Fruit fly (Drosophila melanogaster) whole organism, embryonic: Measurements from ENCODE around the gene CG6231.
A peak's percentile ranks its signal among the peaks of the same experiment; 100 is the strongest.

Source experiments
- Bdp1 ChIP-seq: fragments of 200-800 bp; sonication (Bioruptor generic); optimal IDR thresholded peaks from 3 replicates; lab custom pipeline; 2016; ENCODE audit warnings: missing biosample characterization, missing genetic modification characterization
- C15 ChIP-seq: fragments of 200-800 bp; sonication (Bioruptor generic); IDR thresholded peaks from 3 replicates; pipeline ENCODE4 v1.3.6; 2022; ENCODE audit warnings: missing biosample characterization, missing genetic modification characterization
- CG1024 ChIP-seq: fragments of 200-800 bp; sonication (Bioruptor generic); IDR thresholded peaks from 2 replicates; pipeline ENCODE4 v1.3.6; 2022; ENCODE audit warnings: missing biosample characterization, missing genetic modification characterization
- CG10274 ChIP-seq: fragments of 200-800 bp; sonication (Bioruptor generic); optimal IDR thresholded peaks from 3 replicates; lab custom pipeline; 2017; ENCODE audit warnings: missing biosample characterization, mild to moderate bottlenecking, missing genetic modification characterization
- CG10462 ChIP-seq: fragments of 200-800 bp; sonication (Bioruptor generic); optimal IDR thresholded peaks from 2 replicates; lab custom pipeline; 2016; ENCODE audit warnings: missing biosample characterization, missing genetic modification characterization
- CG12744 ChIP-seq: fragments of 200-800 bp; sonication (Bioruptor generic); optimal IDR thresholded peaks from 2 replicates; lab custom pipeline; 2016; ENCODE audit warnings: missing biosample characterization, missing genetic modification characterization
- CG15479 ChIP-seq: fragments of 200-800 bp; sonication (Bioruptor generic); optimal IDR thresholded peaks from 3 replicates; lab custom pipeline; 2019; ENCODE audit warnings: missing biosample characterization, mild to moderate bottlenecking, missing genetic modification characterization, moderate library complexity
- CG17802 ChIP-seq: fragments of 200-800 bp; sonication (Bioruptor generic); optimal IDR thresholded peaks from 2 replicates; lab custom pipeline; 2018; ENCODE audit warnings: missing biosample characterization, mild to moderate bottlenecking, missing genetic modification characterization, moderate library complexity
- CG2120 ChIP-seq: fragments of 200-800 bp; sonication (Bioruptor generic); optimal IDR thresholded peaks from 3 replicates; lab custom pipeline; 2016; ENCODE audit warnings: missing biosample characterization, missing genetic modification characterization
- CG31365 ChIP-seq: fragments of 200-800 bp; sonication (Bioruptor generic); optimal IDR thresholded peaks from 2 replicates; lab custom pipeline; 2018; ENCODE audit warnings: missing biosample characterization, mild to moderate bottlenecking, missing genetic modification characterization
- CG32767 ChIP-seq: fragments of 200-800 bp; sonication (Bioruptor generic); IDR thresholded peaks from 2 replicates; pipeline ENCODE4 v1.3.6; 2022; ENCODE audit warnings: missing biosample characterization, missing genetic modification characterization
- CG32772 ChIP-seq: fragments of 200-800 bp; sonication (Bioruptor generic); IDR thresholded peaks from 2 replicates; pipeline ENCODE4 v1.3.6; 2022; ENCODE audit warnings: missing biosample characterization, missing genetic modification characterization
- CG33557 ChIP-seq: fragments of 200-800 bp; sonication (Bioruptor generic); optimal IDR thresholded peaks from 2 replicates; lab custom pipeline; 2019; ENCODE audit warnings: missing biosample characterization, mild to moderate bottlenecking, missing genetic modification characterization, moderate library complexity
- CG3995 ChIP-seq: fragments of 200-800 bp; sonication (Bioruptor generic); optimal IDR thresholded peaks from 3 replicates; lab custom pipeline; 2016; ENCODE audit warnings: missing biosample characterization, missing genetic modification characterization
- CG4854 ChIP-seq: fragments of 200-800 bp; sonication (Bioruptor generic); optimal IDR thresholded peaks from 2 replicates; lab custom pipeline; 2016; ENCODE audit warnings: missing biosample characterization, missing genetic modification characterization, inconsistent platforms
- CG6683 ChIP-seq: fragments of 200-800 bp; sonication (Bioruptor generic); optimal IDR thresholded peaks from 2 replicates; lab custom pipeline; 2017; ENCODE audit warnings: missing biosample characterization, mild to moderate bottlenecking, missing genetic modification characterization, missing genetic modification reagents
- CG7786 ChIP-seq: fragments of 200-800 bp; sonication (Bioruptor generic); optimal IDR thresholded peaks from 2 replicates; lab custom pipeline; 2016; ENCODE audit warnings: missing biosample characterization, missing genetic modification characterization
- CG9727 ChIP-seq: fragments of 200-800 bp; sonication (Bioruptor generic); optimal IDR thresholded peaks from 3 replicates; lab custom pipeline; 2017; ENCODE audit warnings: missing biosample characterization, mild to moderate bottlenecking, missing genetic modification characterization
- CTCF ChIP-seq: fragments of 200-800 bp; sonication (Bioruptor generic); optimal IDR thresholded peaks from 2 replicates; lab custom pipeline; 2017; ENCODE audit warnings: missing biosample characterization, mild to moderate bottlenecking, missing genetic modification characterization, moderate library complexity
- Dip3 ChIP-seq: fragments of 200-800 bp; sonication (Bioruptor generic); optimal IDR thresholded peaks from 3 replicates; lab custom pipeline; 2016; ENCODE audit warnings: missing biosample characterization, missing genetic modification characterization
- Ets65A ChIP-seq: fragments of 200-800 bp; sonication (Bioruptor generic); peaks from one replicate; lab custom pipeline; 2016; ENCODE audit warnings: missing biosample characterization, missing genetic modification characterization
- Gsc ChIP-seq: fragments of 200-800 bp; sonication (Bioruptor generic); IDR thresholded peaks from 2 replicates; pipeline ENCODE4 v1.3.6; 2022; ENCODE audit warnings: missing biosample characterization, missing genetic modification characterization
- Hey ChIP-seq: fragments of 200-800 bp; sonication (Bioruptor generic); optimal IDR thresholded peaks from 3 replicates; lab custom pipeline; 2018; ENCODE audit warnings: missing biosample characterization, mild to moderate bottlenecking, missing genetic modification characterization
- Kr ChIP-seq: fragments of 200-800 bp; sonication (Bioruptor generic); optimal IDR thresholded peaks from 2 replicates; lab custom pipeline; 2017; ENCODE audit warnings: missing biosample characterization, mild to moderate bottlenecking, missing genetic modification characterization
- MBD-R2 ChIP-seq: fragments of 200-800 bp; sonication (Bioruptor generic); IDR thresholded peaks from 2 replicates; pipeline ENCODE4 v1.3.6; 2022; ENCODE audit warnings: missing biosample characterization, missing genetic modification characterization
- Med ChIP-seq: fragments of 200-800 bp; sonication (Bioruptor generic); peaks from one replicate; lab custom pipeline; 2016; ENCODE audit warnings: missing biosample characterization, missing genetic modification characterization, mild to moderate bottlenecking, inconsistent platforms, moderate library complexity
- Mes4 ChIP-seq: fragments of 200-800 bp; sonication (Bioruptor generic); optimal IDR thresholded peaks from 2 replicates; lab custom pipeline; 2016; ENCODE audit warnings: missing biosample characterization, missing genetic modification characterization
- Six4 ChIP-seq: fragments of 200-800 bp; sonication (Bioruptor generic); optimal IDR thresholded peaks from 2 replicates; lab custom pipeline; 2016; ENCODE audit warnings: missing biosample characterization, missing genetic modification characterization
- Sox100B ChIP-seq: fragments of 200-800 bp; sonication (Bioruptor generic); optimal IDR thresholded peaks from 3 replicates; lab custom pipeline; 2018; ENCODE audit warnings: missing biosample characterization, mild to moderate bottlenecking, missing genetic modification characterization
- amos ChIP-seq: fragments of 200-800 bp; sonication (Bioruptor generic); IDR thresholded peaks from 2 replicates; pipeline ENCODE4 v1.3.6; 2022; ENCODE audit warnings: missing biosample characterization, missing genetic modification characterization; ENCODE audit not compliant: partially characterized antibody
- bbx ChIP-seq: fragments of 200-800 bp; sonication (Bioruptor generic); IDR thresholded peaks from 2 replicates; pipeline ENCODE4 v1.3.6; 2022; ENCODE audit warnings: missing biosample characterization, missing genetic modification characterization; ENCODE audit not compliant: partially characterized antibody
- br ChIP-seq: fragments of >200 bp; optimal IDR thresholded peaks from 2 replicates; lab custom pipeline; 2017
- cato ChIP-seq: fragments of 200-800 bp; sonication (Bioruptor generic); optimal IDR thresholded peaks from 2 replicates; lab custom pipeline; 2016; ENCODE audit warnings: missing biosample characterization, missing genetic modification characterization, borderline replicate concordance
- chn ChIP-seq: fragments of 200-800 bp; sonication (Bioruptor generic); optimal IDR thresholded peaks from 2 replicates; lab custom pipeline; 2016; ENCODE audit warnings: missing biosample characterization, missing genetic modification characterization
- da ChIP-seq: fragments of 200-800 bp; sonication (Bioruptor generic); optimal IDR thresholded peaks from 2 replicates; lab custom pipeline; 2016; ENCODE audit warnings: missing biosample characterization, missing genetic modification characterization
- dysf ChIP-seq: fragments of 200-800 bp; sonication (Bioruptor generic); IDR thresholded peaks from 3 replicates; pipeline ENCODE4 v1.3.6; 2022; ENCODE audit warnings: missing biosample characterization, missing genetic modification characterization
- ewg ChIP-seq: fragments of 200-800 bp; sonication (Bioruptor generic); optimal IDR thresholded peaks from 3 replicates; lab custom pipeline; 2017; ENCODE audit warnings: mild to moderate bottlenecking, missing biosample characterization, missing genetic modification reagents, missing genetic modification characterization
- fd102C ChIP-seq: fragments of 200-800 bp; sonication (Bioruptor generic); optimal IDR thresholded peaks from 2 replicates; lab custom pipeline; 2018; ENCODE audit warnings: missing biosample characterization, mild to moderate bottlenecking, missing genetic modification characterization, moderate library complexity
- grau ChIP-seq: fragments of 200-800 bp; optimal IDR thresholded peaks from 3 replicates; lab custom pipeline; 2019; ENCODE audit warnings: missing biosample characterization, mild to moderate bottlenecking, missing genetic modification characterization, moderate library complexity
- gsb ChIP-seq: fragments of 200-800 bp; sonication (Bioruptor generic); IDR thresholded peaks from 2 replicates; pipeline ENCODE4 v1.3.6; 2022; ENCODE audit warnings: missing biosample characterization, missing genetic modification characterization
- kni ChIP-seq: fragments of 200-800 bp; sonication (Bioruptor generic); optimal IDR thresholded peaks from 3 replicates; lab custom pipeline; 2017; ENCODE audit warnings: mild to moderate bottlenecking, missing biosample characterization, missing genetic modification reagents, missing genetic modification characterization
- onecut ChIP-seq: fragments of 200-800 bp; sonication (Bioruptor generic); IDR thresholded peaks from 2 replicates; pipeline ENCODE4 v1.3.6; 2022; ENCODE audit warnings: missing biosample characterization, missing genetic modification characterization
- phol ChIP-seq: fragments of 200-800 bp; sonication (Bioruptor generic); optimal IDR thresholded peaks from 3 replicates; lab custom pipeline; 2018; ENCODE audit warnings: missing biosample characterization, mild to moderate bottlenecking, missing genetic modification characterization, moderate library complexity
- sens-2 ChIP-seq: fragments of 200-800 bp; sonication (Bioruptor generic); IDR thresholded peaks from 2 replicates; pipeline ENCODE4 v1.3.6; 2022; ENCODE audit warnings: missing biosample characterization, missing genetic modification characterization
- toy ChIP-seq: fragments of 200-800 bp; sonication (Bioruptor generic); IDR thresholded peaks from 2 replicates; pipeline ENCODE4 v1.3.6; 2022; ENCODE audit warnings: missing biosample characterization, missing genetic modification characterization
- tup ChIP-seq: fragments of 200-800 bp; sonication (Bioruptor generic); optimal IDR thresholded peaks from 2 replicates; lab custom pipeline; 2016; ENCODE audit warnings: missing biosample characterization, mild to moderate bottlenecking, missing genetic modification characterization, moderate library complexity
- unc-4 ChIP-seq: fragments of 200-800 bp; sonication (Bioruptor generic); IDR thresholded peaks from 2 replicates; pipeline ENCODE4 v1.3.6; 2022; ENCODE audit warnings: missing biosample characterization, missing genetic modification characterization; ENCODE audit not compliant: partially characterized antibody
- zf30C ChIP-seq: fragments of 200-800 bp; sonication (Bioruptor generic); optimal IDR thresholded peaks from 3 replicates; lab custom pipeline; 2018; ENCODE audit warnings: missing biosample characterization, mild to moderate bottlenecking, missing genetic modification characterization

Gene CG6231

DNA sequence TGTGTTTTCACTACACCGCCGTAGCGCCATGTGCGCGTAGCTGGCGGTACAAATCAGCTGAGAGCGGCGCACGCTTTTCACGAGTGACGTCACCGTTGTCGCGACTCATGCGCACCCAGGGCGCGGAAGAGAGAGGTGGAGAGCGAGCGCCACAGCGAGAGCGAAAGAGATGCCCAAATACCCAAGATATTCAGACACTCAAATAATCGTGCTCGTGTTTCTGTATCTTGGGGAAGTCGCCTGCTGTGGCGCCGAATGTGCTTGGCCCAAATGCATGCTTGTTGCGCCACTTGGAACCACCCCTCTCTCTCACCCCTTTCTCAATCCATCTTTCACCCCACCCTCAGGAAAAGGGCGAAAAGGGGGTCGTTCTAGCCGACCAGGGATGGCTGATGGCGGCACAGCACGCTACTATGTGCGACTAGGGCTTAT, at the start of gene CG6231 (continued):
- TF ChIP-seq CG4854 (GFP tag; lab: Kevin White, UChicago) (no peak), Hey (tag; lab: Kevin White, UChicago) (no peak), br (lab: Kevin White, UChicago) (no peak), Six4 (no peak), dysf (GFP tag; lab: Robert Waterston, UW) (no peak), Gsc (no peak), CG9727 (no peak), grau (no peak), Sox100B (GFP tag; lab: Kevin White, UChicago) (no peak), bbx (GFP tag; lab: Robert Waterston, UW) (no peak), CG2120 (GFP tag; lab: Kevin White, UChicago) (no peak), CG33557 (GFP tag; lab: Kevin White, UChicago) (no peak), CG6683 (GFP tag; lab: Kevin White, UChicago) (no peak), unc-4 (GFP tag; lab: Robert Waterston, UW) (peak; percentile 48; the same call in 1 of the 2 replicates), MBD-R2 (GFP tag; lab: Robert Waterston, UW) (no peak), CG31365 (tag; lab: Kevin White, UChicago) (no peak), cato (no peak), Dip3 (GFP tag; lab: Kevin White, UChicago) (no peak), zf30C (GFP tag; lab: Kevin White, UChicago) (peak; percentile 18), chn (GFP tag; lab: Kevin White, UChicago) (no peak), phol (tag; lab: Kevin White, UChicago) (no peak), ewg (peak; percentile 97), C15 (GFP tag; lab: Robert Waterston, UW) (no peak), Med (GFP tag; lab: Kevin White, UChicago) (peak; percentile 58), gsb (no peak), da (GFP tag; lab: Kevin White, UChicago) (no peak), kni (GFP tag; lab: Kevin White, UChicago) (no peak), sens-2 (GFP tag; lab: Robert Waterston, UW) (no peak), CG15479 (GFP tag; lab: Kevin White, UChicago) (no peak), CG7786 (no peak), fd102C (no peak), CG32772 (no peak), toy (GFP tag; lab: Robert Waterston, UW) (no peak), CG3995 (GFP tag; lab: Kevin White, UChicago) (no peak), CG12744 (GFP tag; lab: Kevin White, UChicago) (no peak), tup (no peak), CG32767 (peak; percentile 54; the same call in 1 of the 2 replicates), Kr (GFP tag; lab: Kevin White, UChicago) (no peak), CG10274 (peak; percentile 84), CG17802 (no peak)
- TF ChIP-seq, all 482 proteins: peak for 65

- TF ChIP-seq CG1024 (GFP tag; lab: Robert Waterston, UW) (no peak), Ets65A (peak; percentile 68), CG10462 (GFP tag; lab: Kevin White, UChicago) (no peak), Mes4 (GFP tag; lab: Kevin White, UChicago) (no peak), onecut (peak; percentile 74), CTCF (peak; percentile 76), amos (GFP tag; lab: Robert Waterston, UW) (no peak), Bdp1 (GFP tag; lab: Kevin White, UChicago) (no peak)
Observed at dm6 chr3R:19679832-19680231, 47.3 kb upstream of the CG6231 start.
